Worm (Caenorhabditis elegans) whole organism, L3 larva: ENCODE results near the gene M02H5.8.

Experiments
- ceh-16 ChIP-seq: sonication (generic microtip); optimal IDR thresholded peaks from 2 replicates; lab custom pipeline; 2017; ENCODE audit warnings: missing biosample characterization, missing genetic modification characterization
- elt-1 ChIP-seq: fragments of 150-350 bp; optimal IDR thresholded peaks from 2 replicates; lab custom pipeline; 2014; ENCODE audit warnings: missing biosample characterization, missing genetic modification characterization
- elt-3 ChIP-seq, 3 experiments: fragments of 150-350 bp in 1 of 3; sonication (generic microtip) in 2 of 3; optimal IDR thresholded peaks; 2 replicates in 2 of 3; 4 replicates in 1 of 3; lab custom pipeline; 2014 to 2017; ENCODE audit warnings: missing biosample characterization in 3 of 3, missing genetic modification characterization in 3 of 3
- jun-1 ChIP-seq: fragments of 150-350 bp; optimal IDR thresholded peaks from 2 replicates; lab custom pipeline; 2014; ENCODE audit warnings: missing biosample characterization, missing genetic modification reagents, missing genetic modification characterization
- lin-39 ChIP-seq: fragments of 150-350 bp; optimal IDR thresholded peaks from 2 replicates; lab custom pipeline; 2018; ENCODE audit warnings: missing biosample characterization, missing genetic modification reagents, missing genetic modification characterization
- nhr-237 ChIP-seq: fragments of 150-350 bp; optimal IDR thresholded peaks from 2 replicates; lab custom pipeline; 2014; ENCODE audit warnings: missing biosample characterization, missing genetic modification characterization
- nhr-25 ChIP-seq: sonication (generic microtip); optimal IDR thresholded peaks from 2 replicates; lab custom pipeline; 2017; ENCODE audit warnings: missing biosample characterization, missing genetic modification characterization
- nhr-28 ChIP-seq: fragments of 150-350 bp; optimal IDR thresholded peaks from 2 replicates; lab custom pipeline; 2014; ENCODE audit warnings: missing biosample characterization, missing genetic modification characterization
- nhr-76 ChIP-seq: fragments of 150-350 bp; sonication (generic microtip); optimal IDR thresholded peaks from 5 replicates; lab custom pipeline; 2014; ENCODE audit warnings: missing biosample characterization, missing genetic modification characterization
- snpc-4 ChIP-seq: fragments of 150-350 bp; optimal IDR thresholded peaks from 2 replicates; lab custom pipeline; 2014; ENCODE audit warnings: missing biosample characterization, missing genetic modification characterization
- unc-62 ChIP-seq: fragments of 150-350 bp; sonication (generic microtip); optimal IDR thresholded peaks from 4 replicates; lab custom pipeline; 2014; ENCODE audit warnings: missing biosample characterization, missing genetic modification reagents, missing genetic modification characterization
- ztf-11 ChIP-seq: fragments of 150-350 bp; optimal IDR thresholded peaks from 2 replicates; lab custom pipeline; 2014; ENCODE audit warnings: missing biosample characterization, missing genetic modification characterization

ce11 chrV:422133-422532 is 27.6 kb upstream of the M02H5.8 start, which contains the start of gene dod-20:
- no peak for TF ChIP-seq snpc-4 (tag; lab: Kevin White, UChicago)
- TF ChIP-seq unc-62 (GFP tag; lab: Kevin White, UChicago): no peak
- no peak for TF ChIP-seq lin-39 (tag; lab: Kevin White, UChicago)
- no peak for TF ChIP-seq ztf-11
- no peak for TF ChIP-seq nhr-76
- no peak for TF ChIP-seq elt-3 (tag; optimal IDR thresholded peaks at IDR 0.05; lab: Kevin White, UChicago)
- TF ChIP-seq jun-1: no peak
- no peak for TF ChIP-seq elt-1 (tag; lab: Kevin White, UChicago)
- no peak for TF ChIP-seq ceh-16 (tag; lab: Kevin White, UChicago)
- TF ChIP-seq nhr-237 (tag; lab: Kevin White, UChicago): no peak
- no peak for TF ChIP-seq nhr-25
- TF ChIP-seq nhr-28 (tag; lab: Kevin White, UChicago): no peak
